Worm (Caenorhabditis elegans) whole organism, L3 larva: Measurements from ENCODE around the gene srh-59.

ENCODE experiments used
- lin-15B ChIP-seq: fragments of 150-350 bp; optimal IDR thresholded peaks from 2 replicates; lab custom pipeline; 2014; ENCODE audit warnings: missing biosample characterization, missing genetic modification characterization
- nhr-77 ChIP-seq: fragments of 150-350 bp; optimal IDR thresholded peaks from 2 replicates; lab custom pipeline; 2014; ENCODE audit warnings: missing biosample characterization, missing genetic modification characterization
- skn-1 ChIP-seq: fragments of 150-350 bp; optimal IDR thresholded peaks from 2 replicates; lab custom pipeline; 2014; ENCODE audit warnings: missing biosample characterization, missing genetic modification characterization
- unc-62 ChIP-seq: fragments of 150-350 bp; sonication (generic microtip); optimal IDR thresholded peaks from 4 replicates; lab custom pipeline; 2014; ENCODE audit warnings: missing biosample characterization, missing genetic modification reagents, missing genetic modification characterization
- ztf-11 ChIP-seq: fragments of 150-350 bp; optimal IDR thresholded peaks from 2 replicates; lab custom pipeline; 2014; ENCODE audit warnings: missing biosample characterization, missing genetic modification characterization

ce11 chrII:3546381-3546931, 35.4 kb upstream of the srh-59 start, which contains the start of gene apd-3:
- TF ChIP-seq lin-15B (tag; lab: Kevin White, UChicago): no peak
- no peak for TF ChIP-seq nhr-77 (tag; lab: Kevin White, UChicago)
- no peak for TF ChIP-seq unc-62 (GFP tag; lab: Kevin White, UChicago)
- TF ChIP-seq ztf-11 (tag; lab: Kevin White, UChicago): no peak
- TF ChIP-seq skn-1 (tag; lab: Kevin White, UChicago): no peak
